Fruit fly (Drosophila melanogaster): ENCODE measurements around the gene CG1638.

DNA sequence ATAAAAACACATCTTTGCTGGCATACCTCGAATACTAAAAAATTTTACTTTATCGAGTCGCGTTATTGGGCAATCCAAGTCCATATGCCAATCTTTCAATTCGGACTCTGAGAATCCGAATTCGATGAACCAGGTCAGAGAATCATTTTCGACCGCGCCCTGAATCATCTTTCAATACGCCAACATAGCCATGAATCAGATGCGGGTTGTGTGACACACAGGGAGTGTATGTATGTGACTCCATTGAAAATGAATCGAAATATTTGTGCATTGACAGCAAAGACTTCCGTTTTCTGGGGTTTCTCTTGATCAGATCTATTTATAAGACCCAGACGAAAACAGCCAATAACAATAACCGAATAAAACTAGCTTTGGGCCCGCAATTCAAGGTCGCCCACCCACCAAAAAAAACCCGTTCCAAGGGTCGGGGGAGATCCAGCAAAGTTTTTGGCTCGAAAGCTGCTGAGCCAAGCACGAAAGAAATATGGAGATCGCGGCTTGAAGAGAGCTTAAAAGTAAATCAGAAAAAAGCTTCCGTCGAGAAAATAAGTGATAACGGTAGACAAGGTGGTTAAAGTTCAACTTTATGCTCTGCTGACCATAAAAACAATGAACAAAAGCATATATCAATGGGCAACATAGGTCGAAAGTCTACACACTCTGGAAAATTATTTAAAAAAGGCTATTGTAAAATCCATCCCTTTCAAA, 14.2 kb downstream of the CG1638 start:
- TF ChIP-seq gl (tag; optimal IDR thresholded peaks at IDR 0.05) (no peak), CG32121 (GFP tag; IDR thresholded peaks at IDR 0.05) (no peak), CG13204 (GFP tag; optimal IDR thresholded peaks at IDR 0.05) (no peak), rn (GFP tag; IDR thresholded peaks at IDR 0.05) (no peak), CG9948 (tag; optimal IDR thresholded peaks at IDR 0.05) (no peak), CG14655 (GFP tag; optimal IDR thresholded peaks at IDR 0.05) (no peak), CG12605 (GFP tag; IDR thresholded peaks at IDR 0.05) (no peak), fd96Ca (GFP tag; IDR thresholded peaks at IDR 0.05) (no peak), EcR (GFP tag; optimal IDR thresholded peaks at IDR 0.05) (no peak), CG8159 (tag; optimal IDR thresholded peaks at IDR 0.05) (no peak), CG8301 (tag; optimal IDR thresholded peaks at IDR 0.05) (no peak), Snoo (tag; optimal IDR thresholded peaks at IDR 0.05) (no peak), CG4496 (GFP tag; IDR thresholded peaks at IDR 0.05) (no peak)
